Fruit fly (Drosophila melanogaster) whole organism, adult: ENCODE data around the gene CG34296.

Experiments used
- CG11617 ChIP-seq: fragments of 200-800 bp; sonication (Bioruptor generic); optimal IDR thresholded peaks from 2 replicates; lab custom pipeline; 2017; ENCODE audit warnings: mild to moderate bottlenecking, missing biosample characterization, missing genetic modification reagents, missing genetic modification characterization
- CG12768 ChIP-seq: fragments of 200-800 bp; sonication (Bioruptor generic); optimal IDR thresholded peaks from 2 replicates; lab custom pipeline; 2017; ENCODE audit warnings: missing biosample characterization, missing genetic modification characterization, mild to moderate bottlenecking, moderate library complexity, missing genetic modification reagents
- CG14711 ChIP-seq: fragments of 200-800 bp; sonication (Bioruptor generic); optimal IDR thresholded peaks from 2 replicates; lab custom pipeline; 2018; ENCODE audit warnings: missing biosample characterization, mild to moderate bottlenecking, missing genetic modification characterization, moderate library complexity
- CG1620 ChIP-seq: fragments of 200-800 bp; sonication (Bioruptor generic); optimal IDR thresholded peaks from 2 replicates; lab custom pipeline; 2016; ENCODE audit warnings: missing biosample characterization, missing genetic modification characterization
- CG33017 ChIP-seq: fragments of 200-800 bp; sonication (Bioruptor generic); optimal IDR thresholded peaks from 2 replicates; lab custom pipeline; 2018; ENCODE audit warnings: missing biosample characterization, mild to moderate bottlenecking, missing genetic modification characterization, moderate library complexity
- CG5204 ChIP-seq: fragments of 200-800 bp; sonication (Bioruptor generic); optimal IDR thresholded peaks from 2 replicates; lab custom pipeline; 2016; ENCODE audit warnings: missing biosample characterization, missing genetic modification characterization
- CG7045 ChIP-seq: fragments of 200-800 bp; sonication (Bioruptor generic); optimal IDR thresholded peaks from 2 replicates; lab custom pipeline; 2017; ENCODE audit warnings: missing biosample characterization, mild to moderate bottlenecking, missing genetic modification characterization
- CG7101 ChIP-seq: fragments of 200-800 bp; sonication (Bioruptor generic); optimal IDR thresholded peaks from 2 replicates; lab custom pipeline; 2018; ENCODE audit warnings: missing biosample characterization, mild to moderate bottlenecking, missing genetic modification characterization, moderate library complexity
- Clk ChIP-seq: fragments of 200-800 bp; sonication (Bioruptor generic); optimal IDR thresholded peaks from 2 replicates; lab custom pipeline; 2017; ENCODE audit warnings: missing biosample characterization, missing genetic modification characterization
- Crg-1 ChIP-seq: fragments of 200-800 bp; sonication (Bioruptor generic); optimal IDR thresholded peaks from 2 replicates; lab custom pipeline; 2016; ENCODE audit warnings: missing biosample characterization, missing genetic modification characterization
- Hr96 ChIP-seq: fragments of 200-800 bp; sonication (Bioruptor generic); optimal IDR thresholded peaks from 2 replicates; lab custom pipeline; 2016; ENCODE audit warnings: missing biosample characterization, missing genetic modification characterization
- Mnt ChIP-seq: fragments of 200-800 bp; sonication (Bioruptor generic); optimal IDR thresholded peaks from 2 replicates; lab custom pipeline; 2016; ENCODE audit warnings: missing biosample characterization, mild to moderate bottlenecking, missing genetic modification characterization
- bab1 ChIP-seq: fragments of 200-800 bp; sonication (Bioruptor generic); optimal IDR thresholded peaks from 3 replicates; lab custom pipeline; 2019; ENCODE audit warnings: missing biosample characterization, mild to moderate bottlenecking, missing genetic modification characterization, moderate library complexity
- cic ChIP-seq: fragments of 200-800 bp; sonication (Bioruptor generic); optimal IDR thresholded peaks from 2 replicates; lab custom pipeline; 2017; ENCODE audit warnings: missing biosample characterization, mild to moderate bottlenecking, missing genetic modification characterization, moderate library complexity
- cnc ChIP-seq, 2 experiments: fragments of >200 bp; optimal IDR thresholded peaks; 2 replicates each; lab custom pipeline; 2017
- kay ChIP-seq: fragments of 200-800 bp; sonication (Bioruptor generic); peaks from one replicate; lab custom pipeline; 2016; ENCODE audit warnings: missing biosample characterization, missing genetic modification characterization, borderline replicate concordance
- ovo ChIP-seq: fragments of 200-800 bp; sonication (Bioruptor generic); optimal IDR thresholded peaks from 2 replicates; lab custom pipeline; 2016; ENCODE audit warnings: missing biosample characterization, missing genetic modification characterization
- pad ChIP-seq: fragments of 200-800 bp; sonication (Bioruptor generic); optimal IDR thresholded peaks from 3 replicates; lab custom pipeline; 2017; ENCODE audit warnings: missing biosample characterization, missing genetic modification characterization, mild to moderate bottlenecking, moderate library complexity, missing genetic modification reagents
- tj ChIP-seq: fragments of 200-800 bp; sonication (Bioruptor generic); optimal IDR thresholded peaks from 3 replicates; lab custom pipeline; 2017; ENCODE audit warnings: missing biosample characterization, mild to moderate bottlenecking, missing genetic modification characterization, moderate library complexity
- toe ChIP-seq: fragments of 200-800 bp; sonication (Bioruptor generic); optimal IDR thresholded peaks from 2 replicates; lab custom pipeline; 2016; ENCODE audit warnings: missing biosample characterization, missing genetic modification characterization

The CG34296 gene

DNA sequence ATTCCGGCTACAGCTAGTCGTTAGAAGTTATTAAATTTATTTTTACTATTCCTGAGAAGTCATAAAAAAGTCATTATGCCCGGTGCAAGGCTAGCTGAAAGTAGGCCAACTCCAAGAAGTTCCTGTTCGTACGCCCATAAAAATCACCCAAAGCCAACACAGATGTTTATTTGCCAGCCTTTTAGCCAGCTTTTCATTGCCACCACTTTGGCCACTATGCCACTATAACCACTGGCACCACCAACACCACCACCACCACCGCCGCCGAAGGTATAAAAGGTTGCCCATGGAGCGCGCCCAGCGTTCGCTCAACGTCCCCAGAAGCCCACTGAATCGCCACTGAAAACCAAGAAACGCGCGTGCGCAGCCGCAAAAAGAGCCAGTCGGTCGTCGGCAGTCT lies 4.0 kb upstream of the CG34296 start, which contains the start of gene CG15506:
TSS of gene CG15506 (plus strand) at position 301 of the 400 bp plus-strand sequence.
- TF ChIP-seq ovo (no peak), Hr96 (GFP tag; lab: Kevin White, UChicago) (no peak), cnc (optimal IDR thresholded peaks at IDR 0.05; lab: Kevin White, UChicago) (no peak)

DNA sequence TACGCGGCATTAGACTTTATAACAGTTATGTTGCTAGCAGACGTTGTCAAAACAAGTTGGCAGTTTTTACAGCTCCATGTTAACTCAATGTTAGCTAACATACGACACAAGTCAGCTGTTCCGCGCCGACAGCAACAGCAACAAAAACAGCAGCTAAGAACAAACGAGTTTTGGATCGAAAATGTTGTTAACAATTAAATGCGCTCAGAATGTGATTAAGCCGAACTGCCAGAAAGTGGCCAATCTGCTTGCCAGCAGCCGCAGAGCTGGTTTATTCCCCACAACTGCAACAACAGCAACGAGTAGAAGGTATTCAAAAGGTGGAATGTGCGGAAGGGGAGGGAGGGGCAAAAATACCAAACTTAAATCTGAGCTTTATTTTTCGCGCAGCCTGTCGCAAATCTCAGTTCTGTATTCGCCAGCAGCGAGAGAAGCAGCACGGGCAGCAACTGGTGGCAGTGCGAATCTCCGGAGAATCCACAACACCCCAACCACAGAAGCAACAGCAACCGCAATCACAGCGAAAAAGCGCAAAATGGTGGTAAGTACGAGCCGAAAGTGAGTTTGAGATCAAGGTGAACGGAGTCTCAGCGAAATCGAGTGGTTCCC lies 814 bp downstream of the CG34296 start, which contains the start of gene Pcd:
TSS of gene Pcd (plus strand) at position 116 of the 609 bp plus-strand sequence.
- peak; percentile 55 for TF ChIP-seq tj
- TF ChIP-seq Mnt: peak; percentile 27
- TF ChIP-seq CG5204 (GFP tag; lab: Kevin White, UChicago): no peak
- peak; percentile 11 for TF ChIP-seq CG12768 (GFP tag; lab: Kevin White, UChicago)
- TF ChIP-seq ovo: no peak
- TF ChIP-seq bab1: peak; percentile 27
- peak; percentile 38 for TF ChIP-seq pad (GFP tag; lab: Kevin White, UChicago)
- peak; percentile 50 for TF ChIP-seq cic (GFP tag; lab: Kevin White, UChicago)

DNA sequence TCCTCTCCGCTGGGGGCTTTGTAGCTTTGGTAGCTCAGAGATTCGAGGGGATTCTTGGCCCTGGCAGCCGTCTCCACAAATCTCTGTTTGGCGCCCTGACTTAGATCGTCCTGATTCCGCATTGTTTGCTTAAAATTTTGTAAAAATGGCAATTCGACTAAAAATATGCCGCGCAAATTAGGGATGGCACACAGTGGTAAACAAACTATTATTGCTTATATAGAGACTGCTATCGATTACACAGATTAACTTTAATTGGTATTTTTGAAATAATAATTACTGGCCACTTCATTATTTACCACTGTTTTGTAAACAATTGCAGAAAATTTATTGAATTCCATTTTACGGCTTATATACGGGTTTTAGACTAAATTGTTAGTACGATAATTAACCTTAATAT lies 2.4 kb downstream of the CG34296 start, which contains the start of the genes Naa40 and CG18731:
TSS of gene Naa40 (minus strand) at position 206 of the 400 bp plus-strand sequence.
TSS of gene CG18731 (plus strand) at position 283 of the 400 bp plus-strand sequence.
- TF ChIP-seq cic (GFP tag; lab: Kevin White, UChicago): no peak
- no peak for TF ChIP-seq cnc (optimal IDR thresholded peaks at IDR 0.05; lab: Kevin White, UChicago)
- TF ChIP-seq pad (GFP tag; lab: Kevin White, UChicago): no peak
- TF ChIP-seq CG33017: no peak
- no peak for TF ChIP-seq kay (GFP tag; lab: Kevin White, UChicago)
- no peak for TF ChIP-seq CG7045 (GFP tag; lab: Kevin White, UChicago)
- TF ChIP-seq tj: peak; percentile 65

DNA sequence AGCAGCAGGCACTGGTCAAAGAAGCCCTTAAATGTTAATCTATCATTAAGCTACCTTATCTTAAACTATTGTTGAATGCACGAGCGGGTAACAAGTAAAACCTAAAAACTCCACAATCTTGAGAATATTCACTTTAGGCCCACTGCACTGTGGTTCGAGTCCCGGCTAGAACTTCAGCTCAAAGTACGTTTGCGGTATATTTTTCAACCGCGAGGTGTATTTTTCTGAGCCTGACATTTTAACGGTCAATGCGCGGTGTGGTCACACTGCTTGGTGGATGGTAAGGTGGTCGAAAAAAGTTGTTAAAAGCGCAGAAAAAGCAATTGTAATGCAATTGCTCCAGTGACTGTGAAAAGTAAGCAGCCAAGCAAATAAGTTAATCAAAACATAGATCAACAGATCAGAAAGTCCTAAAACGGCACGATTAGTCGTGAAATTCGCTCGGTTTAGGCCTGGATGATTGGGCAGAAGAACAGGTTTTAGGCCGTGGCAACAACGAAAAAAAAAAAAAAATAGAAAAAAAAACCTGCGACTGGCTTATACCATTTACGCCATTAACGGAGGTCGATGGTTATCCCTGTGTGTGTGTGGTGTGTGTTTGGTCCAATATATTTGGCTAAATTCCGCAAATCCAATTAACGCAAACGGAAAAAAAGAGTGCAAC lies 3.4 kb downstream of the CG34296 start, which contains the start of gene Kul:
TSS of gene Kul (plus strand) at position 254 of the 664 bp plus-strand sequence.
- TF ChIP-seq Mnt: peak; percentile 22
- TF ChIP-seq tj: peak; percentile 28
- TF ChIP-seq pad (GFP tag; lab: Kevin White, UChicago): no peak
- no peak for TF ChIP-seq Clk (GFP tag; lab: Kevin White, UChicago)
- TF ChIP-seq kay (GFP tag; lab: Kevin White, UChicago): no peak
- no peak for TF ChIP-seq CG33017
- TF ChIP-seq CG11617 (GFP tag; lab: Kevin White, UChicago): peak; percentile 38
- peak; percentile 37 for TF ChIP-seq ovo
- TF ChIP-seq CG7101: peak; percentile 18
- peak; percentile 75 for TF ChIP-seq Hr96 (GFP tag; lab: Kevin White, UChicago)
- TF ChIP-seq CG12768 (GFP tag; lab: Kevin White, UChicago): peak; percentile 77
- peak; percentile 42 for TF ChIP-seq bab1
- TF ChIP-seq CG14711 (tag; lab: Kevin White, UChicago): no peak
- TF ChIP-seq cic (GFP tag; lab: Kevin White, UChicago): no peak
- TF ChIP-seq toe (GFP tag; lab: Kevin White, UChicago): peak; percentile 66
- peak; percentile 22 for TF ChIP-seq CG1620 (GFP tag; lab: Kevin White, UChicago)
- TF ChIP-seq cnc (optimal IDR thresholded peaks at IDR 0.05; lab: Kevin White, UChicago): no peak
- TF ChIP-seq CG7045 (GFP tag; lab: Kevin White, UChicago): no peak
- TF ChIP-seq CG5204 (GFP tag; lab: Kevin White, UChicago): no peak
- no peak for TF ChIP-seq Crg-1

DNA sequence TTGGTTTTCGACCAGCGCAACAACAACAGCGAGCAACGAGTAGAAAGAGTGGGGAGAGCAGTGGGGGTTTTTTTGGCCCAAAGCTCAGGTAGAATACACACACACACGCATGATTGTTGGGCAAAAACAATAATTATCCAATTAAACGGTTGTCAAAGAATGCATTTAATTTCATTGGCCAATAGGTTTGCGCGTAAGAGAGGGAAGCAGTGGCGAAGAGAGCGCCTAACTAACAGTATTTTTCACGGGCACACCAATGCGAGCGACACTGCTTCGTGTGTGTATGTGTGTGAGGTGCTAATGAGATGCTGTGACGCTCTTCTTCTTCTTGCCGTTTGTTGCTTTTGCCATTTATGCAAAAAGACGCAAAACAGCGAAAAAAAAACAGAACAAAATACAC lies 3.9 kb downstream of the CG34296 start:
- TF ChIP-seq CG7101 (no peak), CG33017 (no peak), CG12768 (GFP tag; lab: Kevin White, UChicago) (no peak), ovo (no peak), toe (GFP tag; lab: Kevin White, UChicago) (no peak), Mnt (no peak), CG1620 (GFP tag; lab: Kevin White, UChicago) (no peak), CG11617 (GFP tag; lab: Kevin White, UChicago) (no peak), CG14711 (tag; lab: Kevin White, UChicago) (no peak), pad (GFP tag; lab: Kevin White, UChicago) (no peak), cnc (optimal IDR thresholded peaks at IDR 0.05; lab: Kevin White, UChicago) (no peak), cic (GFP tag; lab: Kevin White, UChicago) (no peak), Crg-1 (no peak), Hr96 (GFP tag; lab: Kevin White, UChicago) (no peak)

DNA sequence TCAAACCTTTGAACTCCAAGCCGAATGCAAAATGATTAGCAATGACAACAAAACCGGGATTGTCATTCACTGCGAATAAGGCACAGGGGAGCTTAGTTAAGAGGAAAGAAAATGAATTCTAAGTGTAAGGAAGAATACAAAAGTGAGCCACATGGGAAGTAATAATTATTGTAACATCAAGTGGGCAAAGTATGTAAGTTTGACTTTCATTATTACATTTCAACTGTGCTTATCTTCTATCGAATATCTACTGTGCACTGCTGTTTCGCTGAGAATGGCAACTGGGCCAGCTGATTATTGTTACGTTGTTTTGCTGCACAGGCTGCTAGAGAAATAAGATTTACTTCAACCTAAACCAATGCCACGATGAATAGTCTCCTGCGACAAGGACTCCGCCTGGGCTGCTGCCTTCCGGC lies 14.3 kb downstream of the CG34296 start, which contains the start of the genes CG7601 and CIA30:
TSS of gene CG7601 (minus strand) at position 68 of the 416 bp plus-strand sequence.
TSS of gene CIA30 (plus strand) at position 288 of the 416 bp plus-strand sequence.
- TF ChIP-seq CG7101: peak; percentile 99
- peak; percentile 97 for TF ChIP-seq Clk (GFP tag; lab: Kevin White, UChicago)
- peak; percentile 98 for TF ChIP-seq bab1
- peak; percentile 83 for TF ChIP-seq tj
- peak; percentile 98 for TF ChIP-seq CG5204 (GFP tag; lab: Kevin White, UChicago)
- TF ChIP-seq kay (GFP tag; lab: Kevin White, UChicago): no peak
- peak; percentile 96 for TF ChIP-seq CG11617 (GFP tag; lab: Kevin White, UChicago)
- TF ChIP-seq CG7045 (GFP tag; lab: Kevin White, UChicago): peak; percentile 99
- TF ChIP-seq ovo: peak; percentile 90
- peak; percentile 99 for TF ChIP-seq CG1620 (GFP tag; lab: Kevin White, UChicago)
- peak; percentile 98 for TF ChIP-seq Crg-1
- TF ChIP-seq pad (GFP tag; lab: Kevin White, UChicago): peak; percentile 92
- TF ChIP-seq CG33017: peak; percentile 98
- TF ChIP-seq toe (GFP tag; lab: Kevin White, UChicago): peak; percentile 100
- peak; percentile 100 for TF ChIP-seq Hr96 (GFP tag; lab: Kevin White, UChicago)
- peak; percentile 99 for TF ChIP-seq CG12768 (GFP tag; lab: Kevin White, UChicago)
- TF ChIP-seq cnc (optimal IDR thresholded peaks at IDR 0.05; lab: Kevin White, UChicago): no peak
- peak; percentile 96 for TF ChIP-seq Mnt
- TF ChIP-seq cic (GFP tag; lab: Kevin White, UChicago): peak; percentile 92
- TF ChIP-seq CG14711 (tag; lab: Kevin White, UChicago): peak; percentile 95
